Fruit fly (Drosophila melanogaster) whole organism, embryonic: ENCODE data around the gene RabGGTa.

Experiments used
- CG10543 ChIP-seq: fragments of 200-800 bp; sonication (Bioruptor generic); optimal IDR thresholded peaks from 3 replicates; lab custom pipeline; 2017; ENCODE audit warnings: missing biosample characterization, mild to moderate bottlenecking, missing genetic modification characterization, moderate library complexity
- CG12155 ChIP-seq: fragments of 200-800 bp; sonication (Bioruptor generic); optimal IDR thresholded peaks from 3 replicates; lab custom pipeline; 2016; ENCODE audit warnings: missing biosample characterization, missing genetic modification characterization
- CG13424 ChIP-seq: fragments of 200-800 bp; sonication (Bioruptor generic); optimal IDR thresholded peaks from 2 replicates; lab custom pipeline; 2019; ENCODE audit warnings: missing biosample characterization, mild to moderate bottlenecking, missing genetic modification characterization, moderate library complexity
- CG14667 ChIP-seq: fragments of 200-800 bp; sonication (Bioruptor generic); IDR thresholded peaks from 2 replicates; pipeline ENCODE4 v1.3.6; 2022; ENCODE audit warnings: missing biosample characterization, missing genetic modification characterization
- CG15011 ChIP-seq: fragments of 200-800 bp; sonication (Bioruptor generic); optimal IDR thresholded peaks from 3 replicates; lab custom pipeline; 2018; ENCODE audit warnings: missing biosample characterization, mild to moderate bottlenecking, missing genetic modification characterization
- CG1529 ChIP-seq: fragments of 200-800 bp; sonication (Bioruptor generic); optimal IDR thresholded peaks from 3 replicates; lab custom pipeline; 2018; ENCODE audit warnings: missing biosample characterization, missing genetic modification characterization
- CG15479 ChIP-seq: fragments of 200-800 bp; sonication (Bioruptor generic); optimal IDR thresholded peaks from 3 replicates; lab custom pipeline; 2019; ENCODE audit warnings: missing biosample characterization, mild to moderate bottlenecking, missing genetic modification characterization, moderate library complexity
- CG1647 ChIP-seq: fragments of 200-800 bp; sonication (Bioruptor generic); optimal IDR thresholded peaks from 3 replicates; lab custom pipeline; 2016; ENCODE audit warnings: missing biosample characterization, missing genetic modification characterization
- CG18011 ChIP-seq: fragments of 200-800 bp; sonication (Bioruptor generic); optimal IDR thresholded peaks from 2 replicates; lab custom pipeline; 2017; ENCODE audit warnings: missing biosample characterization, missing genetic modification characterization, mild to moderate bottlenecking, moderate library complexity, missing genotype
- CG1832 ChIP-seq: fragments of 200-800 bp; sonication (Bioruptor generic); optimal IDR thresholded peaks from 2 replicates; lab custom pipeline; 2017; ENCODE audit warnings: missing biosample characterization, mild to moderate bottlenecking, missing genetic modification characterization, inconsistent platforms
- CG2116 ChIP-seq: fragments of 200-800 bp; sonication (Bioruptor generic); optimal IDR thresholded peaks from 3 replicates; lab custom pipeline; 2018; ENCODE audit warnings: missing biosample characterization, mild to moderate bottlenecking, missing genetic modification characterization
- CG2712 ChIP-seq: fragments of 200-800 bp; optimal IDR thresholded peaks from 3 replicates; lab custom pipeline; 2019; ENCODE audit warnings: missing biosample characterization, mild to moderate bottlenecking, missing genetic modification characterization, moderate library complexity
- CG31388 ChIP-seq: fragments of 200-800 bp; sonication (Bioruptor generic); optimal IDR thresholded peaks from 2 replicates; lab custom pipeline; 2016; ENCODE audit warnings: missing biosample characterization, missing genetic modification characterization
- CG33213 ChIP-seq: fragments of 200-800 bp; sonication (Bioruptor generic); optimal IDR thresholded peaks from 3 replicates; lab custom pipeline; 2016; ENCODE audit warnings: missing biosample characterization, missing genetic modification characterization
- CG4707 ChIP-seq: fragments of 200-800 bp; sonication (Bioruptor generic); optimal IDR thresholded peaks from 2 replicates; lab custom pipeline; 2018; ENCODE audit warnings: missing biosample characterization, mild to moderate bottlenecking, missing genetic modification characterization, moderate library complexity
- CG6791 ChIP-seq: fragments of 200-800 bp; sonication (Bioruptor generic); IDR thresholded peaks from 3 replicates; pipeline ENCODE4 v1.3.6; 2022; ENCODE audit warnings: missing biosample characterization, missing genetic modification characterization; ENCODE audit not compliant: partially characterized antibody
- CG6854 ChIP-seq: fragments of 200-800 bp; sonication (Bioruptor generic); optimal IDR thresholded peaks from 3 replicates; lab custom pipeline; 2017; ENCODE audit warnings: missing biosample characterization, mild to moderate bottlenecking, missing genetic modification characterization
- CG7357 ChIP-seq: fragments of 200-800 bp; sonication (Bioruptor generic); IDR thresholded peaks from 3 replicates; pipeline ENCODE4 v1.3.6; 2022; ENCODE audit warnings: missing biosample characterization, missing genetic modification characterization
- CG8359 ChIP-seq: fragments of 200-800 bp; sonication (Bioruptor generic); optimal IDR thresholded peaks from 2 replicates; lab custom pipeline; 2017; ENCODE audit warnings: missing biosample characterization, mild to moderate bottlenecking, missing genetic modification characterization, borderline replicate concordance
- CG9437 ChIP-seq: fragments of 200-800 bp; sonication (Bioruptor generic); optimal IDR thresholded peaks from 2 replicates; lab custom pipeline; 2018; ENCODE audit warnings: missing biosample characterization, mild to moderate bottlenecking, missing genetic modification characterization
- CG9609 ChIP-seq: fragments of 200-800 bp; sonication (Bioruptor generic); optimal IDR thresholded peaks from 3 replicates; lab custom pipeline; 2016; ENCODE audit warnings: missing biosample characterization, missing genetic modification characterization
- Camta ChIP-seq: fragments of 200-800 bp; sonication (Bioruptor generic); optimal IDR thresholded peaks from 2 replicates; lab custom pipeline; 2016; ENCODE audit warnings: missing biosample characterization, missing genetic modification characterization
- Dip3 ChIP-seq: fragments of 200-800 bp; sonication (Bioruptor generic); optimal IDR thresholded peaks from 3 replicates; lab custom pipeline; 2016; ENCODE audit warnings: missing biosample characterization, missing genetic modification characterization
- Dref ChIP-seq: fragments of 200-800 bp; sonication (Bioruptor generic); IDR thresholded peaks from 2 replicates; pipeline ENCODE4 v1.3.6; 2022; ENCODE audit warnings: missing biosample characterization, missing genetic modification characterization
- Fer3 ChIP-seq: fragments of 200-800 bp; sonication (Bioruptor generic); optimal IDR thresholded peaks from 2 replicates; lab custom pipeline; 2018; ENCODE audit warnings: missing biosample characterization, mild to moderate bottlenecking, missing genetic modification characterization, moderate library complexity
- Hmx ChIP-seq: fragments of 200-800 bp; sonication (Bioruptor generic); optimal IDR thresholded peaks from 2 replicates; lab custom pipeline; 2016; ENCODE audit warnings: missing biosample characterization, missing genetic modification characterization
- Hr3 ChIP-seq: fragments of 200-800 bp; sonication (Bioruptor generic); optimal IDR thresholded peaks from 3 replicates; lab custom pipeline; 2016; ENCODE audit warnings: missing biosample characterization, missing genetic modification characterization
- Neu2 ChIP-seq: fragments of 200-800 bp; sonication (Bioruptor generic); optimal IDR thresholded peaks from 3 replicates; lab custom pipeline; 2016; ENCODE audit warnings: missing biosample characterization, missing genetic modification characterization, borderline replicate concordance
- Side ChIP-seq: fragments of 200-800 bp; sonication (Bioruptor generic); optimal IDR thresholded peaks from 2 replicates; lab custom pipeline; 2016; ENCODE audit warnings: missing biosample characterization, missing genetic modification characterization
- bbx ChIP-seq: fragments of 200-800 bp; sonication (Bioruptor generic); IDR thresholded peaks from 2 replicates; pipeline ENCODE4 v1.3.6; 2022; ENCODE audit warnings: missing biosample characterization, missing genetic modification characterization; ENCODE audit not compliant: partially characterized antibody
- bigmax ChIP-seq: fragments of 200-800 bp; sonication (Bioruptor generic); optimal IDR thresholded peaks from 2 replicates; lab custom pipeline; 2018; ENCODE audit warnings: missing biosample characterization, mild to moderate bottlenecking, missing genetic modification characterization
- bsh ChIP-seq, 2 experiments: fragments of 200-800 bp; sonication (Bioruptor generic); optimal IDR thresholded peaks; 2 replicates each; lab custom pipeline; 2017 to 2018; ENCODE audit warnings: mild to moderate bottlenecking in 2 of 2, missing biosample characterization in 2 of 2, missing genetic modification characterization in 2 of 2, moderate library complexity in 1 of 2
- cas ChIP-seq: fragments of 200-800 bp; sonication (Bioruptor generic); IDR thresholded peaks from 2 replicates; pipeline ENCODE4 v1.3.6; 2022; ENCODE audit warnings: missing biosample characterization, missing genetic modification characterization
- chif ChIP-seq, 2 experiments: fragments of 200-800 bp; sonication (Bioruptor generic); optimal IDR thresholded peaks; 3 replicates each; lab custom pipeline; 2016; ENCODE audit warnings: missing biosample characterization in 2 of 2, missing genetic modification characterization in 2 of 2
- chm ChIP-seq: fragments of 200-800 bp; sonication (Bioruptor generic); IDR thresholded peaks from 2 replicates; pipeline ENCODE4 v1.3.6; 2022; ENCODE audit warnings: missing biosample characterization, missing genetic modification characterization
- fd102C ChIP-seq: fragments of 200-800 bp; sonication (Bioruptor generic); optimal IDR thresholded peaks from 2 replicates; lab custom pipeline; 2018; ENCODE audit warnings: missing biosample characterization, mild to moderate bottlenecking, missing genetic modification characterization, moderate library complexity
- fd64A ChIP-seq: fragments of 200-800 bp; sonication (Bioruptor generic); optimal IDR thresholded peaks from 3 replicates; lab custom pipeline; 2018; ENCODE audit warnings: missing biosample characterization, mild to moderate bottlenecking, missing genetic modification characterization
- hb ChIP-seq: fragments of 200-800 bp; sonication (Bioruptor generic); IDR thresholded peaks from 3 replicates; pipeline ENCODE4 v1.3.6; 2022; ENCODE audit warnings: missing biosample characterization, missing genetic modification characterization; ENCODE audit not compliant: partially characterized antibody
- hkb ChIP-seq, 2 experiments: fragments of 200-800 bp in 1 of 2; fragments of >200 bp in 1 of 2; sonication (Bioruptor generic) in 1 of 2; IDR thresholded peaks in 1 of 2; optimal IDR thresholded peaks in 1 of 2; 2 replicates each; pipeline versions ENCODE4 v1.3.6 to Lab custom; 2017 to 2022; ENCODE audit warnings: missing biosample characterization in 1 of 2, missing genetic modification characterization in 1 of 2
- kni ChIP-seq: fragments of 200-800 bp; sonication (Bioruptor generic); optimal IDR thresholded peaks from 3 replicates; lab custom pipeline; 2017; ENCODE audit warnings: mild to moderate bottlenecking, missing biosample characterization, missing genetic modification reagents, missing genetic modification characterization
- nau ChIP-seq: fragments of 200-800 bp; sonication (Bioruptor generic); optimal IDR thresholded peaks from 3 replicates; lab custom pipeline; 2017; ENCODE audit warnings: missing biosample characterization, mild to moderate bottlenecking, missing genetic modification characterization, missing genetic modification reagents
- nerfin-2 ChIP-seq: fragments of 200-800 bp; sonication (Bioruptor generic); IDR thresholded peaks from 2 replicates; pipeline ENCODE4 v1.3.6; 2022; ENCODE audit warnings: missing biosample characterization, missing genetic modification characterization; ENCODE audit not compliant: partially characterized antibody
- prd ChIP-seq, 3 experiments: fragments of >200 bp in 2 of 3; fragments of 200-800 bp in 1 of 3; sonication (Bioruptor generic) in 1 of 3; optimal IDR thresholded peaks in 2 of 3; IDR thresholded peaks in 1 of 3; 2 replicates in 2 of 3; 3 replicates in 1 of 3; pipeline versions ENCODE4 v1.3.6 to Lab custom; 2017 to 2022; ENCODE audit warnings: missing biosample characterization in 1 of 3, missing genetic modification characterization in 1 of 3
- pros ChIP-seq: fragments of 200-800 bp; sonication (Bioruptor generic); optimal IDR thresholded peaks from 3 replicates; lab custom pipeline; 2019; ENCODE audit warnings: missing biosample characterization, mild to moderate bottlenecking, missing genetic modification characterization, moderate library complexity
- seq ChIP-seq: fragments of 200-800 bp; sonication (Bioruptor generic); IDR thresholded peaks from 2 replicates; pipeline ENCODE4 v1.3.6; 2022; ENCODE audit warnings: missing biosample characterization, missing genetic modification characterization
- toy ChIP-seq: fragments of 200-800 bp; sonication (Bioruptor generic); IDR thresholded peaks from 2 replicates; pipeline ENCODE4 v1.3.6; 2022; ENCODE audit warnings: missing biosample characterization, missing genetic modification characterization
- trh ChIP-seq: fragments of 200-800 bp; sonication (Bioruptor generic); optimal IDR thresholded peaks from 2 replicates; lab custom pipeline; 2016; ENCODE audit warnings: missing biosample characterization, missing genetic modification characterization
- unpg ChIP-seq: fragments of 200-800 bp; sonication (Bioruptor generic); optimal IDR thresholded peaks from 3 replicates; lab custom pipeline; 2018; ENCODE audit warnings: missing biosample characterization, mild to moderate bottlenecking, missing genetic modification characterization, moderate library complexity
- usp ChIP-seq: fragments of >200 bp; optimal IDR thresholded peaks from 2 replicates; lab custom pipeline; 2017; ENCODE audit warnings: missing biosample characterization, missing genetic modification characterization

RabGGTa gene

dm6 chr3R:5126884-5127283, 1.0 kb upstream of the RabGGTa start (continued):
- TF ChIP-seq CG6854 (GFP tag; lab: Kevin White, UChicago) (no peak), prd (optimal IDR thresholded peaks at IDR 0.05; lab: Kevin White, UChicago) (no peak), prd (GFP tag; IDR thresholded peaks at IDR 0.05; lab: Robert Waterston, UW) (peak; percentile 59; the same call in 2 of the 3 replicates), Hr3 (GFP tag; lab: Kevin White, UChicago) (peak; percentile 67), Fer3 (tag; lab: Kevin White, UChicago) (peak; percentile 44), pros (peak; percentile 14), CG8359 (no peak), CG13424 (tag; lab: Kevin White, UChicago) (peak; percentile 55), bigmax (GFP tag; lab: Kevin White, UChicago) (no peak), chif (GFP tag; optimal IDR thresholded peaks at IDR 0.05; lab: Kevin White, UChicago) (peak; percentile 65 to 79), CG9609 (GFP tag; lab: Kevin White, UChicago) (peak; percentile 72), CG12155 (GFP tag; lab: Kevin White, UChicago) (peak; percentile 55), cas (GFP tag; lab: Robert Waterston, UW) (peak; percentile 42; the same call in 1 of the 2 replicates), CG18011 (GFP tag; lab: Kevin White, UChicago) (peak; percentile 100), Neu2 (GFP tag; lab: Kevin White, UChicago) (no peak), CG15011 (no peak), CG2712 (peak; percentile 74), nau (GFP tag; lab: Kevin White, UChicago) (no peak), Side (GFP tag; lab: Kevin White, UChicago) (peak; percentile 61), CG15479 (no peak), bbx (no peak), CG1529 (GFP tag; lab: Kevin White, UChicago) (no peak), CG1832 (GFP tag; lab: Kevin White, UChicago) (no peak), CG33213 (peak; percentile 91), CG9437 (GFP tag; lab: Kevin White, UChicago) (no peak), fd64A (GFP tag; lab: Kevin White, UChicago) (no peak), Dip3 (GFP tag; lab: Kevin White, UChicago) (peak; percentile 50), nerfin-2 (GFP tag; lab: Robert Waterston, UW) (no peak), trh (GFP tag; lab: Kevin White, UChicago) (peak; percentile 51), hkb (optimal IDR thresholded peaks at IDR 0.05; lab: Kevin White, UChicago) (no peak), hkb (GFP tag; IDR thresholded peaks at IDR 0.05; lab: Robert Waterston, UW) (no peak), toy (GFP tag; lab: Robert Waterston, UW) (no peak), Dref (GFP tag; lab: Robert Waterston, UW) (peak; percentile 32; the same call in 1 of the 2 replicates), chm (no peak), seq (no peak), fd102C (GFP tag; lab: Kevin White, UChicago) (peak; percentile 46), CG7357 (GFP tag; lab: Robert Waterston, UW) (no peak), CG6791 (GFP tag; lab: Robert Waterston, UW) (peak; percentile 32; the same call in 1 of the 3 replicates), usp (GFP tag; lab: Kevin White, UChicago) (no peak), CG1647 (GFP tag; lab: Kevin White, UChicago) (peak; percentile 79), CG14667 (GFP tag; lab: Robert Waterston, UW) (peak; percentile 39; the same call in 1 of the 2 replicates), kni (GFP tag; lab: Kevin White, UChicago) (no peak), hb (GFP tag; lab: Robert Waterston, UW) (no peak), CG4707 (GFP tag; lab: Kevin White, UChicago) (peak; percentile 39), bsh (GFP tag; optimal IDR thresholded peaks at IDR 0.05; lab: Kevin White, UChicago) (peak in 1 of 2 experiments; percentile 53), CG2116 (no peak), CG31388 (GFP tag; lab: Kevin White, UChicago) (no peak), Camta (peak; percentile 46), Hmx (GFP tag; lab: Kevin White, UChicago) (no peak), CG10543 (GFP tag; lab: Kevin White, UChicago) (peak; percentile 24), unpg (GFP tag; lab: Kevin White, UChicago) (peak; percentile 60)
